Fruit fly (Drosophila melanogaster) whole organism, embryonic: ENCODE results near the gene CG10347.

Experiments used
- Blimp-1 ChIP-seq: fragments of 200-800 bp; sonication (Bioruptor generic); optimal IDR thresholded peaks from 3 replicates; lab custom pipeline; 2018; ENCODE audit warnings: missing biosample characterization, missing genetic modification characterization, mild to moderate bottlenecking, moderate library complexity, missing genetic modification reagents
- CG10321 ChIP-seq: fragments of 200-800 bp; sonication (Bioruptor generic); IDR thresholded peaks from 2 replicates; pipeline ENCODE4 v1.3.6; 2022; ENCODE audit warnings: missing biosample characterization, missing genetic modification characterization
- CG10654 ChIP-seq: fragments of 200-800 bp; sonication (Bioruptor generic); optimal IDR thresholded peaks from 2 replicates; lab custom pipeline; 2016; ENCODE audit warnings: missing biosample characterization, missing genetic modification characterization
- CG12219 ChIP-seq: fragments of 200-800 bp; sonication (Bioruptor generic); optimal IDR thresholded peaks from 3 replicates; lab custom pipeline; 2018; ENCODE audit warnings: missing biosample characterization, mild to moderate bottlenecking, missing genetic modification characterization
- CG12659 ChIP-seq: fragments of 200-800 bp; sonication (Bioruptor generic); optimal IDR thresholded peaks from 3 replicates; lab custom pipeline; 2017; ENCODE audit warnings: mild to moderate bottlenecking, missing biosample characterization, missing genetic modification reagents, missing genetic modification characterization
- CG12942 ChIP-seq: fragments of 200-800 bp; sonication (Bioruptor generic); optimal IDR thresholded peaks from 3 replicates; lab custom pipeline; 2016; ENCODE audit warnings: missing biosample characterization, missing genetic modification characterization
- CG13624 ChIP-seq: fragments of 200-800 bp; sonication (Bioruptor generic); optimal IDR thresholded peaks from 2 replicates; lab custom pipeline; 2016; ENCODE audit warnings: missing biosample characterization, missing genetic modification characterization
- CG18619 ChIP-seq: fragments of 200-800 bp; sonication (Bioruptor generic); optimal IDR thresholded peaks from 3 replicates; lab custom pipeline; 2017; ENCODE audit warnings: missing biosample characterization, mild to moderate bottlenecking, missing genetic modification characterization
- CG2116 ChIP-seq: fragments of 200-800 bp; sonication (Bioruptor generic); optimal IDR thresholded peaks from 3 replicates; lab custom pipeline; 2018; ENCODE audit warnings: missing biosample characterization, mild to moderate bottlenecking, missing genetic modification characterization
- CG2199 ChIP-seq: fragments of 200-800 bp; sonication (Bioruptor generic); IDR thresholded peaks from 3 replicates; pipeline ENCODE4 v1.3.6; 2022; ENCODE audit warnings: missing biosample characterization, missing genetic modification characterization
- CG2875 ChIP-seq: fragments of 200-800 bp; sonication (Bioruptor generic); optimal IDR thresholded peaks from 2 replicates; lab custom pipeline; 2017; ENCODE audit warnings: missing biosample characterization, mild to moderate bottlenecking, missing genetic modification characterization, missing genetic modification reagents
- CG3065 ChIP-seq: fragments of 200-800 bp; sonication (Bioruptor generic); optimal IDR thresholded peaks from 2 replicates; lab custom pipeline; 2016; ENCODE audit warnings: missing biosample characterization, missing genetic modification characterization
- CG31224 ChIP-seq: fragments of 200-800 bp; sonication (Bioruptor generic); IDR thresholded peaks from 2 replicates; pipeline ENCODE4 v1.3.6; 2022; ENCODE audit warnings: missing biosample characterization, missing genetic modification characterization
- CG31388 ChIP-seq: fragments of 200-800 bp; sonication (Bioruptor generic); optimal IDR thresholded peaks from 2 replicates; lab custom pipeline; 2016; ENCODE audit warnings: missing biosample characterization, missing genetic modification characterization
- CG3847 ChIP-seq: fragments of 200-800 bp; sonication (Bioruptor generic); IDR thresholded peaks from 2 replicates; pipeline ENCODE4 v1.3.6; 2022; ENCODE audit warnings: missing biosample characterization, missing genetic modification characterization
- CG4617 ChIP-seq: fragments of 200-800 bp; sonication (Bioruptor generic); optimal IDR thresholded peaks from 3 replicates; lab custom pipeline; 2016; ENCODE audit warnings: missing biosample characterization, missing genetic modification characterization, borderline replicate concordance
- CG6272 ChIP-seq: fragments of 200-800 bp; sonication (Bioruptor generic); IDR thresholded peaks from 2 replicates; pipeline ENCODE4 v1.3.6; 2022; ENCODE audit warnings: missing biosample characterization, missing genetic modification characterization
- CG6791 ChIP-seq: fragments of 200-800 bp; sonication (Bioruptor generic); IDR thresholded peaks from 3 replicates; pipeline ENCODE4 v1.3.6; 2022; ENCODE audit warnings: missing biosample characterization, missing genetic modification characterization; ENCODE audit not compliant: partially characterized antibody
- CG7839 ChIP-seq: fragments of 200-800 bp; sonication (Bioruptor generic); optimal IDR thresholded peaks from 3 replicates; lab custom pipeline; 2018; ENCODE audit warnings: missing biosample characterization, mild to moderate bottlenecking, missing genetic modification characterization, moderate library complexity
- CoRest ChIP-seq: fragments of 200-800 bp; sonication (Bioruptor generic); optimal IDR thresholded peaks from 3 replicates; lab custom pipeline; 2018; ENCODE audit warnings: missing biosample characterization, mild to moderate bottlenecking, missing genetic modification characterization, moderate library complexity
- Gug ChIP-seq: fragments of 200-800 bp; sonication (Bioruptor generic); IDR thresholded peaks from 4 replicates; pipeline ENCODE4 v1.3.6; 2022; ENCODE audit warnings: missing biosample characterization, missing genetic modification characterization
- HLH3B ChIP-seq: fragments of 200-800 bp; sonication (Bioruptor generic); IDR thresholded peaks from 2 replicates; pipeline ENCODE4 v1.3.6; 2022; ENCODE audit warnings: missing biosample characterization, missing genetic modification characterization
- Hmx ChIP-seq: fragments of 200-800 bp; sonication (Bioruptor generic); optimal IDR thresholded peaks from 2 replicates; lab custom pipeline; 2016; ENCODE audit warnings: missing biosample characterization, missing genetic modification characterization
- Hr3 ChIP-seq: fragments of 200-800 bp; sonication (Bioruptor generic); optimal IDR thresholded peaks from 3 replicates; lab custom pipeline; 2016; ENCODE audit warnings: missing biosample characterization, missing genetic modification characterization
- Jarid2 ChIP-seq: fragments of 200-800 bp; sonication (Bioruptor generic); optimal IDR thresholded peaks from 3 replicates; lab custom pipeline; 2017; ENCODE audit warnings: mild to moderate bottlenecking, missing biosample characterization, missing genetic modification reagents, missing genetic modification characterization
- Kr ChIP-seq: fragments of 200-800 bp; sonication (Bioruptor generic); optimal IDR thresholded peaks from 2 replicates; lab custom pipeline; 2017; ENCODE audit warnings: missing biosample characterization, mild to moderate bottlenecking, missing genetic modification characterization
- Mrtf ChIP-seq: fragments of 200-800 bp; sonication (Bioruptor generic); IDR thresholded peaks from 3 replicates; pipeline ENCODE4 v1.3.6; 2022; ENCODE audit warnings: missing biosample characterization, missing genetic modification characterization
- Neu2 ChIP-seq: fragments of 200-800 bp; sonication (Bioruptor generic); optimal IDR thresholded peaks from 3 replicates; lab custom pipeline; 2016; ENCODE audit warnings: missing biosample characterization, missing genetic modification characterization, borderline replicate concordance
- Nf-YB ChIP-seq: fragments of 200-800 bp; sonication (Bioruptor generic); optimal IDR thresholded peaks from 3 replicates; lab custom pipeline; 2019; ENCODE audit warnings: missing biosample characterization, mild to moderate bottlenecking, missing genetic modification characterization, moderate library complexity
- Rfx ChIP-seq: fragments of 200-800 bp; sonication (Bioruptor generic); IDR thresholded peaks from 2 replicates; pipeline ENCODE4 v1.3.6; 2022; ENCODE audit warnings: missing biosample characterization, missing genetic modification characterization
- Side ChIP-seq: fragments of 200-800 bp; sonication (Bioruptor generic); optimal IDR thresholded peaks from 2 replicates; lab custom pipeline; 2016; ENCODE audit warnings: missing biosample characterization, missing genetic modification characterization
- ac ChIP-seq: fragments of 200-800 bp; sonication (Bioruptor generic); optimal IDR thresholded peaks from 3 replicates; lab custom pipeline; 2017; ENCODE audit warnings: missing biosample characterization, mild to moderate bottlenecking, missing genetic modification characterization
- al ChIP-seq: fragments of 200-800 bp; sonication (Bioruptor generic); IDR thresholded peaks from 2 replicates; pipeline ENCODE4 v1.3.6; 2022; ENCODE audit warnings: missing biosample characterization, missing genetic modification characterization
- amos ChIP-seq: fragments of 200-800 bp; sonication (Bioruptor generic); IDR thresholded peaks from 2 replicates; pipeline ENCODE4 v1.3.6; 2022; ENCODE audit warnings: missing biosample characterization, missing genetic modification characterization; ENCODE audit not compliant: partially characterized antibody
- bsh ChIP-seq, 2 experiments: fragments of 200-800 bp; sonication (Bioruptor generic); optimal IDR thresholded peaks; 2 replicates each; lab custom pipeline; 2017 to 2018; ENCODE audit warnings: mild to moderate bottlenecking in 2 of 2, missing biosample characterization in 2 of 2, missing genetic modification characterization in 2 of 2, moderate library complexity in 1 of 2
- ci ChIP-seq: fragments of 200-800 bp; sonication (Bioruptor generic); IDR thresholded peaks from 3 replicates; pipeline ENCODE4 v1.3.6; 2022; ENCODE audit warnings: missing biosample characterization, missing genetic modification characterization
- crc ChIP-seq: fragments of 200-800 bp; sonication (Bioruptor generic); optimal IDR thresholded peaks from 2 replicates; lab custom pipeline; 2016; ENCODE audit warnings: missing biosample characterization, missing genetic modification characterization
- da ChIP-seq: fragments of 200-800 bp; sonication (Bioruptor generic); optimal IDR thresholded peaks from 2 replicates; lab custom pipeline; 2016; ENCODE audit warnings: missing biosample characterization, missing genetic modification characterization
- dmrt11E ChIP-seq: fragments of 200-800 bp; sonication (Bioruptor generic); optimal IDR thresholded peaks from 3 replicates; lab custom pipeline; 2018; ENCODE audit warnings: missing biosample characterization, mild to moderate bottlenecking, missing genetic modification characterization, moderate library complexity
- gcm2 ChIP-seq: fragments of 200-800 bp; sonication (Bioruptor generic); optimal IDR thresholded peaks from 2 replicates; lab custom pipeline; 2016; ENCODE audit warnings: missing biosample characterization, missing genetic modification characterization
- grau ChIP-seq: fragments of 200-800 bp; optimal IDR thresholded peaks from 3 replicates; lab custom pipeline; 2019; ENCODE audit warnings: missing biosample characterization, mild to moderate bottlenecking, missing genetic modification characterization, moderate library complexity
- h ChIP-seq: fragments of >200 bp; optimal IDR thresholded peaks from 2 replicates; lab custom pipeline; 2017
- her ChIP-seq: fragments of 200-800 bp; sonication (Bioruptor generic); optimal IDR thresholded peaks from 2 replicates; lab custom pipeline; 2016; ENCODE audit warnings: missing biosample characterization, missing genetic modification characterization
- ken ChIP-seq: fragments of 200-800 bp; sonication (Bioruptor generic); IDR thresholded peaks from 3 replicates; pipeline ENCODE4 v1.3.6; 2022; ENCODE audit warnings: missing biosample characterization, missing genetic modification characterization
- otp ChIP-seq: fragments of 200-800 bp; sonication (Bioruptor generic); IDR thresholded peaks from 3 replicates; pipeline ENCODE4, ENCODE4 v1.3.6; 2022; ENCODE audit warnings: missing biosample characterization, missing genetic modification characterization
- p53 ChIP-seq: fragments of 200-800 bp; sonication (Bioruptor generic); optimal IDR thresholded peaks from 2 replicates; lab custom pipeline; 2016; ENCODE audit warnings: missing biosample characterization, missing genetic modification characterization
- pnt ChIP-seq: fragments of 200-800 bp; sonication (Bioruptor generic); optimal IDR thresholded peaks from 3 replicates; lab custom pipeline; 2016; ENCODE audit warnings: missing biosample characterization, missing genetic modification characterization
- salm ChIP-seq: fragments of 200-800 bp; sonication (Bioruptor generic); optimal IDR thresholded peaks from 2 replicates; lab custom pipeline; 2018; ENCODE audit warnings: missing biosample characterization, mild to moderate bottlenecking, missing genetic modification characterization
- toy ChIP-seq: fragments of 200-800 bp; sonication (Bioruptor generic); IDR thresholded peaks from 2 replicates; pipeline ENCODE4 v1.3.6; 2022; ENCODE audit warnings: missing biosample characterization, missing genetic modification characterization
- ttk ChIP-seq: fragments of 200-800 bp; sonication (Bioruptor generic); IDR thresholded peaks from 2 replicates; pipeline ENCODE4 v2.1.2; 2022; ENCODE audit warnings: missing biosample characterization, missing genetic modification characterization
- twi ChIP-seq: fragments of 200-800 bp; optimal IDR thresholded peaks from 2 replicates; lab custom pipeline; 2019; ENCODE audit warnings: missing biosample characterization, mild to moderate bottlenecking, missing genetic modification characterization, moderate library complexity
- usp ChIP-seq: fragments of >200 bp; optimal IDR thresholded peaks from 2 replicates; lab custom pipeline; 2017; ENCODE audit warnings: missing biosample characterization, missing genetic modification characterization
- zen ChIP-seq: fragments of 200-800 bp; sonication (Bioruptor generic); optimal IDR thresholded peaks from 3 replicates; lab custom pipeline; 2018; ENCODE audit warnings: missing biosample characterization, mild to moderate bottlenecking, missing genetic modification characterization, moderate library complexity

The CG10347 gene

dm6 chrX:11821946-11822345 is 32.8 kb downstream of the CG10347 start (continued):
- no peak for TF ChIP-seq CG18619 (GFP tag; lab: Kevin White, UChicago)
- no peak for TF ChIP-seq salm (tag; lab: Kevin White, UChicago)
- no peak for TF ChIP-seq CG3065
- peak; percentile 9 for TF ChIP-seq CG7839 (tag; lab: Kevin White, UChicago)
- TF ChIP-seq CG6791 (GFP tag; lab: Robert Waterston, UW), result no peak
- no peak for TF ChIP-seq CG4617
- no peak for TF ChIP-seq CG31224 (GFP tag; lab: Robert Waterston, UW)
- no peak for TF ChIP-seq gcm2
- TF ChIP-seq her (GFP tag; lab: Kevin White, UChicago), result no peak
- no peak for TF ChIP-seq CG13624 (GFP tag; lab: Kevin White, UChicago)
- no peak for TF ChIP-seq otp
- no peak for TF ChIP-seq al (GFP tag; lab: Robert Waterston, UW)
- no peak for TF ChIP-seq CG31388
- TF ChIP-seq p53 (GFP tag; lab: Kevin White, UChicago), result no peak
- TF ChIP-seq CG12219 (GFP tag; lab: Kevin White, UChicago), result no peak
- no peak for TF ChIP-seq Neu2 (GFP tag; lab: Kevin White, UChicago)
- TF ChIP-seq dmrt11E (tag; lab: Kevin White, UChicago), result no peak
- TF ChIP-seq amos (GFP tag; lab: Robert Waterston, UW), result no peak
- no peak for TF ChIP-seq CG2116
- no peak for TF ChIP-seq Nf-YB (GFP tag; lab: Kevin White, UChicago)
- TF ChIP-seq Kr (GFP tag; lab: Kevin White, UChicago), result no peak
- TF ChIP-seq HLH3B (GFP tag; lab: Robert Waterston, UW), result no peak
- TF ChIP-seq Blimp-1 (GFP tag; lab: Kevin White, UChicago), result no peak
- TF ChIP-seq bsh (GFP tag; optimal IDR thresholded peaks at IDR 0.05; lab: Kevin White, UChicago), result peak in 1 of 2 experiments; percentile 10
- no peak for TF ChIP-seq Side
- TF ChIP-seq toy, result no peak
- no peak for TF ChIP-seq crc
- TF ChIP-seq CoRest, result no peak
- TF ChIP-seq CG12942 (GFP tag; lab: Kevin White, UChicago), result no peak
- TF ChIP-seq grau (tag; lab: Kevin White, UChicago), result peak; percentile 28
- no peak for TF ChIP-seq Gug
- TF ChIP-seq ci (GFP tag; lab: Robert Waterston, UW), result 0 out of 3 replicates have a peak, but pooled peaks have one; percentile 57
- no peak for TF ChIP-seq da (GFP tag; lab: Kevin White, UChicago)
- TF ChIP-seq CG2199, result no peak
- no peak for TF ChIP-seq ttk (GFP tag; lab: Robert Waterston, UW)
- TF ChIP-seq CG10654 (GFP tag; lab: Kevin White, UChicago), result no peak
- no peak for TF ChIP-seq Jarid2 (GFP tag; lab: Kevin White, UChicago)
- no peak for TF ChIP-seq CG6272 (GFP tag; lab: Robert Waterston, UW)
- TF ChIP-seq Rfx (GFP tag; lab: Robert Waterston, UW), result 0 out of 2 replicates have a peak, but pooled peaks have one; percentile 26
- TF ChIP-seq pnt (GFP tag; lab: Kevin White, UChicago), result no peak
- no peak for TF ChIP-seq CG10321 (GFP tag; lab: Robert Waterston, UW)
- no peak for TF ChIP-seq zen (tag; lab: Kevin White, UChicago)
- no peak for TF ChIP-seq ken
- TF ChIP-seq usp (GFP tag; lab: Kevin White, UChicago), result no peak
- no peak for TF ChIP-seq ac (GFP tag; lab: Kevin White, UChicago)
- TF ChIP-seq twi (tag; lab: Kevin White, UChicago), result no peak
- no peak for TF ChIP-seq CG3847
- TF ChIP-seq h (lab: Kevin White, UChicago), result no peak
- no peak for TF ChIP-seq Hmx (GFP tag; lab: Kevin White, UChicago)
- no peak for TF ChIP-seq Mrtf (GFP tag; lab: Robert Waterston, UW)
- no peak for TF ChIP-seq CG12659
- no peak for TF ChIP-seq Hr3 (GFP tag; lab: Kevin White, UChicago)
- no peak for TF ChIP-seq CG2875 (GFP tag; lab: Kevin White, UChicago)
